Worm (Caenorhabditis elegans): Measurements from ENCODE around the gene Y57G11C.43.

Gene Y57G11C.43

ce11 chrIV:14769218-14769835 lies at the start of gene Y57G11C.43:
Gene Y57G11C.43 (plus strand): TSS chrIV:14769441.
- TF ChIP-seq tbx-7 (tag; optimal IDR thresholded peaks at IDR 0.05): no peak
- TF ChIP-seq elt-4 (tag; optimal IDR thresholded peaks at IDR 0.05): no peak
- TF ChIP-seq madf-2 (tag; optimal IDR thresholded peaks at IDR 0.05): no peak
- TF ChIP-seq fax-1 (tag; optimal IDR thresholded peaks at IDR 0.05): no peak
- no peak for TF ChIP-seq mec-3 (tag; optimal IDR thresholded peaks at IDR 0.05; ENCODE audit: borderline replicate concordance)
- no peak for TF ChIP-seq ceh-6 (GFP tag; optimal IDR thresholded peaks at IDR 0.05)
- TF ChIP-seq che-1 (tag; optimal IDR thresholded peaks at IDR 0.05): no peak
- TF ChIP-seq sox-4 (tag; optimal IDR thresholded peaks at IDR 0.05): no peak
- no peak for TF ChIP-seq fkh-6 (tag; optimal IDR thresholded peaks at IDR 0.05)
- no peak for TF ChIP-seq npax-4 (tag; optimal IDR thresholded peaks at IDR 0.05)
- no peak for TF ChIP-seq dve-1 (tag; optimal IDR thresholded peaks at IDR 0.05)
- TF ChIP-seq nhr-11 (tag; optimal IDR thresholded peaks at IDR 0.05): no peak
- TF ChIP-seq ceh-18 (tag; optimal IDR thresholded peaks at IDR 0.05): no peak
- no peak for TF ChIP-seq ama-1 (optimal IDR thresholded peaks at IDR 0.05)
- TF ChIP-seq ahr-1 (tag; optimal IDR thresholded peaks at IDR 0.05): no peak
- TF ChIP-seq hlh-15 (tag; optimal IDR thresholded peaks at IDR 0.05): no peak
- no peak for TF ChIP-seq F13H6.1 (tag; optimal IDR thresholded peaks at IDR 0.05)
- no peak for TF ChIP-seq gmeb-2 (tag; optimal IDR thresholded peaks at IDR 0.05)
- no peak for TF ChIP-seq K09A11.1 (tag; optimal IDR thresholded peaks at IDR 0.05; ENCODE audit: insufficient read depth)

- TF ChIP-seq C38D4.7 (GFP tag; optimal IDR thresholded peaks at IDR 0.05) (no peak), madf-2 (tag; optimal IDR thresholded peaks at IDR 0.05) (no peak), elt-4 (tag; optimal IDR thresholded peaks at IDR 0.05) (no peak), hlh-6 (tag; optimal IDR thresholded peaks at IDR 0.05) (no peak), mec-3 (tag; optimal IDR thresholded peaks at IDR 0.05; ENCODE audit: borderline replicate concordance) (no peak), Y22D7AL.16 (tag; optimal IDR thresholded peaks at IDR 0.05) (no peak), dve-1 (tag; optimal IDR thresholded peaks at IDR 0.05) (no peak), lin-11 (tag; optimal IDR thresholded peaks at IDR 0.05) (no peak), dmd-4 (tag; optimal IDR thresholded peaks at IDR 0.05; ENCODE audit: borderline replicate concordance) (no peak), ceh-2 (tag; optimal IDR thresholded peaks at IDR 0.05) (no peak), ahr-1 (tag; optimal IDR thresholded peaks at IDR 0.05) (no peak), F13H6.1 (tag; optimal IDR thresholded peaks at IDR 0.05) (no peak), elt-2 (tag; optimal IDR thresholded peaks at IDR 0.05) (no peak), nhr-11 (tag; optimal IDR thresholded peaks at IDR 0.05) (no peak)
These were observed 41.0 kb upstream of the Y57G11C.43 start, which contains the start of gene Y57G11C.42 for ce11 chrIV:14728225-14728624. Gene Y57G11C.42 (plus strand): TSS chrIV:14728525.

- TF ChIP-seq fax-1 (tag; optimal IDR thresholded peaks at IDR 0.05): no peak
- TF ChIP-seq ceh-14 (tag; optimal IDR thresholded peaks at IDR 0.05): no peak
- no peak for TF ChIP-seq ceh-30 (tag; optimal IDR thresholded peaks at IDR 0.05)
- no peak for TF ChIP-seq elt-4 (tag; optimal IDR thresholded peaks at IDR 0.05)
These were observed 40.0 kb upstream of the Y57G11C.43 start for ce11 chrIV:14729272-14729671.

ce11 chrIV:14741926-14742325 lies 27.3 kb upstream of the Y57G11C.43 start:
- TF ChIP-seq ceh-31 (tag; optimal IDR thresholded peaks at IDR 0.05): no peak
- TF ChIP-seq ceh-18 (tag; optimal IDR thresholded peaks at IDR 0.05): no peak
- no peak for TF ChIP-seq C38D4.7 (GFP tag; optimal IDR thresholded peaks at IDR 0.05)
- no peak for TF ChIP-seq rnt-1 (tag; optimal IDR thresholded peaks at IDR 0.05)

ce11 chrIV:14754912-14755311 lies 14.3 kb upstream of the Y57G11C.43 start, which contains the start of gene Y57G11C.499:
Gene Y57G11C.499 (minus strand): TSS chrIV:14754934.
- no peak for TF ChIP-seq ceh-24 (tag; optimal IDR thresholded peaks at IDR 0.05)

- TF ChIP-seq dve-1 (tag; optimal IDR thresholded peaks at IDR 0.05) (no peak), ceh-9 (tag; optimal IDR thresholded peaks at IDR 0.05) (no peak), sox-2 (GFP tag; IDR thresholded peaks at IDR 0.05) (no peak), madf-2 (tag; optimal IDR thresholded peaks at IDR 0.05) (no peak), sdc-2 (tag; optimal IDR thresholded peaks at IDR 0.05) (no peak), ceh-30 (tag; optimal IDR thresholded peaks at IDR 0.05) (no peak), ceh-24 (tag; optimal IDR thresholded peaks at IDR 0.05) (no peak), rnt-1 (tag; optimal IDR thresholded peaks at IDR 0.05) (no peak), ceh-34 (tag; optimal IDR thresholded peaks at IDR 0.05) (no peak), npax-4 (tag; optimal IDR thresholded peaks at IDR 0.05) (no peak), zip-5 (tag; optimal IDR thresholded peaks at IDR 0.05) (no peak), ttx-3 (tag; optimal IDR thresholded peaks at IDR 0.05) (no peak), pros-1 (tag; optimal IDR thresholded peaks at IDR 0.05) (no peak), che-1 (tag; optimal IDR thresholded peaks at IDR 0.05) (no peak), pax-1 (tag; optimal IDR thresholded peaks at IDR 0.05) (no peak), ceh-14 (tag; optimal IDR thresholded peaks at IDR 0.05) (no peak)
These were observed 11.5 kb upstream of the Y57G11C.43 start for ce11 chrIV:14757786-14758185.

All from whole organism, late embryonic.